Fruit fly (Drosophila melanogaster): ENCODE results near the gene TfIIEalpha.

TfIIEalpha gene

dm6 chr3L:11681794-11682193 lies at the start of gene TfIIEalpha (continued):
- TF ChIP-seq unpg (GFP tag; optimal IDR thresholded peaks at IDR 0.05), result no peak
- no peak for TF ChIP-seq Doc2 (GFP tag; IDR thresholded peaks at IDR 0.05)
- TF ChIP-seq Awh (GFP tag; IDR thresholded peaks at IDR 0.05), result no peak
- 0 out of 3 replicates have a peak, but pooled peaks have one; percentile 41 for TF ChIP-seq HLH4C (GFP tag; IDR thresholded peaks at IDR 0.05; ENCODE audit: partially characterized antibody)
- TF ChIP-seq nom (GFP tag; optimal IDR thresholded peaks at IDR 0.05), result no peak
- no peak for TF ChIP-seq Nf-YB (GFP tag; optimal IDR thresholded peaks at IDR 0.05)
- no peak for TF ChIP-seq CG14014 (GFP tag; IDR thresholded peaks at IDR 0.05)
- 0 out of 2 replicates have a peak, but pooled peaks have one; percentile 31 for TF ChIP-seq hbn (GFP tag; IDR thresholded peaks at IDR 0.05; ENCODE audit: partially characterized antibody)
- TF ChIP-seq H2.0 (GFP tag; IDR thresholded peaks at IDR 0.05), result 0 out of 2 replicates have a peak, but pooled peaks have one; percentile 3
- TF ChIP-seq Dll (GFP tag; IDR thresholded peaks at IDR 0.05; ENCODE audit: partially characterized antibody), result peak; percentile 26; the same call in 1 of the 4 replicates
- TF ChIP-seq ems (GFP tag; optimal IDR thresholded peaks at IDR 0.05), result no peak
- no peak for TF ChIP-seq CG14860 (GFP tag; IDR thresholded peaks at IDR 0.05; ENCODE audit: partially characterized antibody)
- no peak for TF ChIP-seq Poxn (GFP tag; IDR thresholded peaks at IDR 0.05)
- TF ChIP-seq CG17361 (GFP tag; IDR thresholded peaks at IDR 0.05), result 0 out of 3 replicates have a peak, but pooled peaks have one; percentile 18
- no peak for TF ChIP-seq Hey (tag; optimal IDR thresholded peaks at IDR 0.05)
- TF ChIP-seq CG17359 (tag; optimal IDR thresholded peaks at IDR 0.05), result no peak
- TF ChIP-seq MBD-R2 (GFP tag; IDR thresholded peaks at IDR 0.05), result peak; percentile 89
- no peak for TF ChIP-seq gsb-n (tag; optimal IDR thresholded peaks at IDR 0.05)
- TF ChIP-seq nerfin-1 (tag; optimal IDR thresholded peaks at IDR 0.05), result peak; percentile 11
- no peak for TF ChIP-seq D19B (GFP tag; optimal IDR thresholded peaks at IDR 0.05)
- peak; percentile 58 for TF ChIP-seq CG9932 (GFP tag; IDR thresholded peaks at IDR 0.05)
- TF ChIP-seq CG9876 (GFP tag; optimal IDR thresholded peaks at IDR 0.05), result no peak
- peak; percentile 74 for TF ChIP-seq CG3847 (GFP tag; IDR thresholded peaks at IDR 0.05)
- no peak for TF ChIP-seq twi (tag; optimal IDR thresholded peaks at IDR 0.05)
- no peak for TF ChIP-seq CG14965 (GFP tag; optimal IDR thresholded peaks at IDR 0.05; ENCODE audit: borderline replicate concordance)
- TF ChIP-seq CG8089 (GFP tag; optimal IDR thresholded peaks at IDR 0.05), result no peak
- peak; percentile 63; the same call in 1 of the 2 replicates for TF ChIP-seq NFAT (GFP tag; IDR thresholded peaks at IDR 0.05)
- TF ChIP-seq ash1 (GFP tag; optimal IDR thresholded peaks at IDR 0.05), result no peak
- peak; percentile 11 for TF ChIP-seq Fer1 (GFP tag; optimal IDR thresholded peaks at IDR 0.05)
- TF ChIP-seq fd3F (GFP tag; optimal IDR thresholded peaks at IDR 0.05), result no peak
- TF ChIP-seq crp (GFP tag; optimal IDR thresholded peaks at IDR 0.05), result peak in 1 of 2 experiments; percentile 55
- TF ChIP-seq CG16813 (GFP tag; IDR thresholded peaks at IDR 0.05; ENCODE audit: partially characterized antibody), result no peak; the same call in 2 of the 3 replicates
- TF ChIP-seq mam (GFP tag; optimal IDR thresholded peaks at IDR 0.05), result peak; percentile 22
- no peak for TF ChIP-seq h (optimal IDR thresholded peaks at IDR 0.05)
- TF ChIP-seq CG17829 (tag; optimal IDR thresholded peaks at IDR 0.05), result peak; percentile 41
- no peak for TF ChIP-seq CG12236 (GFP tag; optimal IDR thresholded peaks at IDR 0.05)
- TF ChIP-seq CG16779 (GFP tag; IDR thresholded peaks at IDR 0.05), result no peak
- TF ChIP-seq CG31388 (GFP tag; optimal IDR thresholded peaks at IDR 0.05), result no peak
- peak; percentile 38 for TF ChIP-seq CG2116 (GFP tag; optimal IDR thresholded peaks at IDR 0.05)
- TF ChIP-seq HLH3B (GFP tag; IDR thresholded peaks at IDR 0.05), result no peak
- TF ChIP-seq CG15269 (tag; optimal IDR thresholded peaks at IDR 0.05), result no peak
- no peak for TF ChIP-seq CG7372 (GFP tag; IDR thresholded peaks at IDR 0.05)
- TF ChIP-seq Xbp1 (GFP tag; optimal IDR thresholded peaks at IDR 0.05), result no peak
- TF ChIP-seq CG15073 (GFP tag; optimal IDR thresholded peaks at IDR 0.05), result no peak
- no peak for TF ChIP-seq CG4282 (GFP tag; optimal IDR thresholded peaks at IDR 0.05)
- no peak for TF ChIP-seq CG15011 (GFP tag; optimal IDR thresholded peaks at IDR 0.05)
- TF ChIP-seq jing (GFP tag; optimal IDR thresholded peaks at IDR 0.05), result no peak
- no peak for TF ChIP-seq HLHmδ (GFP tag; optimal IDR thresholded peaks at IDR 0.05)
- no peak for TF ChIP-seq tup (GFP tag; optimal IDR thresholded peaks at IDR 0.05)
- no peak for TF ChIP-seq run (tag; optimal IDR thresholded peaks at IDR 0.05)

All from whole organism, embryonic.